Fruit fly (Drosophila melanogaster) whole organism, embryonic: Measurements from ENCODE around the gene CG11997.

Source experiments
- Abd-B ChIP-seq: fragments of 200-800 bp; sonication (Bioruptor generic); optimal IDR thresholded peaks from 2 replicates; lab custom pipeline; 2018; ENCODE audit warnings: missing biosample characterization, mild to moderate bottlenecking, missing genetic modification characterization, moderate library complexity
- CG10209 ChIP-seq: fragments of 200-800 bp; sonication (Bioruptor generic); optimal IDR thresholded peaks from 3 replicates; lab custom pipeline; 2017; ENCODE audit warnings: missing biosample characterization, mild to moderate bottlenecking, missing genetic modification characterization, missing genetic modification reagents
- CG10959 ChIP-seq: fragments of 200-800 bp; sonication (Bioruptor generic); IDR thresholded peaks from 2 replicates; pipeline ENCODE4 v1.3.6; 2022; ENCODE audit warnings: missing biosample characterization, missing genetic modification characterization
- CG11093 ChIP-seq: fragments of 200-800 bp; sonication (Bioruptor generic); IDR thresholded peaks from 3 replicates; pipeline ENCODE4 v1.3.6; 2022; ENCODE audit warnings: missing biosample characterization, missing genetic modification characterization
- CG11456 ChIP-seq: fragments of 200-800 bp; sonication (Bioruptor generic); IDR thresholded peaks from 3 replicates; pipeline ENCODE4 v1.3.6; 2022; ENCODE audit warnings: missing biosample characterization, missing genetic modification characterization
- CG13424 ChIP-seq: fragments of 200-800 bp; sonication (Bioruptor generic); optimal IDR thresholded peaks from 2 replicates; lab custom pipeline; 2019; ENCODE audit warnings: missing biosample characterization, mild to moderate bottlenecking, missing genetic modification characterization, moderate library complexity
- CG13775 ChIP-seq: fragments of 200-800 bp; sonication (Bioruptor generic); optimal IDR thresholded peaks from 3 replicates; lab custom pipeline; 2017; ENCODE audit warnings: missing biosample characterization, mild to moderate bottlenecking, missing genetic modification characterization
- CG15479 ChIP-seq: fragments of 200-800 bp; sonication (Bioruptor generic); optimal IDR thresholded peaks from 3 replicates; lab custom pipeline; 2019; ENCODE audit warnings: missing biosample characterization, mild to moderate bottlenecking, missing genetic modification characterization, moderate library complexity
- CG15514 ChIP-seq: fragments of 200-800 bp; sonication (Bioruptor generic); optimal IDR thresholded peaks from 3 replicates; lab custom pipeline; 2017; ENCODE audit warnings: missing biosample characterization, missing genetic modification characterization, mild to moderate bottlenecking, moderate library complexity, missing genetic modification reagents
- CG17186 ChIP-seq: fragments of 200-800 bp; sonication (Bioruptor generic); optimal IDR thresholded peaks from 3 replicates; lab custom pipeline; 2017; ENCODE audit warnings: missing biosample characterization, missing genetic modification reagents, missing genetic modification characterization
- CG17361 ChIP-seq: fragments of 200-800 bp; sonication (Bioruptor generic); IDR thresholded peaks from 3 replicates; pipeline ENCODE4 v1.3.6; 2022; ENCODE audit warnings: missing biosample characterization, missing genetic modification characterization
- CG32767 ChIP-seq: fragments of 200-800 bp; sonication (Bioruptor generic); IDR thresholded peaks from 2 replicates; pipeline ENCODE4 v1.3.6; 2022; ENCODE audit warnings: missing biosample characterization, missing genetic modification characterization
- CG4820 ChIP-seq: fragments of 200-800 bp; sonication (Bioruptor generic); optimal IDR thresholded peaks from 3 replicates; lab custom pipeline; 2016; ENCODE audit warnings: missing biosample characterization, missing genetic modification characterization
- CG5245 ChIP-seq: fragments of 200-800 bp; sonication (Bioruptor generic); optimal IDR thresholded peaks from 3 replicates; lab custom pipeline; 2016; ENCODE audit warnings: missing biosample characterization, missing genetic modification characterization
- CG8281 ChIP-seq: fragments of 200-800 bp; sonication (Bioruptor generic); optimal IDR thresholded peaks from 2 replicates; lab custom pipeline; 2018; ENCODE audit warnings: missing biosample characterization, mild to moderate bottlenecking, missing genetic modification characterization, moderate library complexity
- CG8765 ChIP-seq: fragments of 200-800 bp; sonication (Bioruptor generic); IDR thresholded peaks from 2 replicates; pipeline ENCODE4 v1.3.6; 2022; ENCODE audit warnings: missing biosample characterization, missing genetic modification characterization
- CG9817 ChIP-seq: fragments of 200-800 bp; sonication (Bioruptor generic); optimal IDR thresholded peaks from 2 replicates; lab custom pipeline; 2018; ENCODE audit warnings: missing biosample characterization, mild to moderate bottlenecking, missing genetic modification characterization, moderate library complexity
- Doc2 ChIP-seq: fragments of 200-800 bp; sonication (Bioruptor generic); IDR thresholded peaks from 2 replicates; pipeline ENCODE4 v1.3.6; 2022; ENCODE audit warnings: missing biosample characterization, missing genetic modification characterization
- Dref ChIP-seq: fragments of 200-800 bp; sonication (Bioruptor generic); IDR thresholded peaks from 2 replicates; pipeline ENCODE4 v1.3.6; 2022; ENCODE audit warnings: missing biosample characterization, missing genetic modification characterization
- Fer3 ChIP-seq: fragments of 200-800 bp; sonication (Bioruptor generic); optimal IDR thresholded peaks from 2 replicates; lab custom pipeline; 2018; ENCODE audit warnings: missing biosample characterization, mild to moderate bottlenecking, missing genetic modification characterization, moderate library complexity
- H15 ChIP-seq: fragments of 200-800 bp; sonication (Bioruptor generic); IDR thresholded peaks from 3 replicates; pipeline ENCODE4 v1.3.6; 2022; ENCODE audit warnings: missing biosample characterization, missing genetic modification characterization
- Hmx ChIP-seq: fragments of 200-800 bp; sonication (Bioruptor generic); optimal IDR thresholded peaks from 2 replicates; lab custom pipeline; 2016; ENCODE audit warnings: missing biosample characterization, missing genetic modification characterization
- Meics ChIP-seq: fragments of 200-800 bp; sonication (Bioruptor generic); optimal IDR thresholded peaks from 2 replicates; lab custom pipeline; 2017; ENCODE audit warnings: missing biosample characterization, mild to moderate bottlenecking, missing genetic modification characterization
- Pdp1 ChIP-seq, 2 experiments: fragments of 200-800 bp; sonication (Bioruptor generic); optimal IDR thresholded peaks; 3 replicates each; lab custom pipeline; 2016; ENCODE audit warnings: missing biosample characterization in 2 of 2, missing genetic modification characterization in 2 of 2, mild to moderate bottlenecking in 1 of 2, moderate library complexity in 1 of 2
- Ravus ChIP-seq: fragments of 200-800 bp; sonication (Bioruptor generic); IDR thresholded peaks from 2 replicates; pipeline ENCODE4 v1.3.6; 2022; ENCODE audit warnings: missing biosample characterization, missing genetic modification characterization
- Rx ChIP-seq: fragments of 200-800 bp; sonication (Bioruptor generic); IDR thresholded peaks from 2 replicates; pipeline ENCODE4 v1.3.6; 2022; ENCODE audit warnings: missing biosample characterization, missing genetic modification characterization
- Vsx1 ChIP-seq: fragments of 200-800 bp; sonication (Bioruptor generic); optimal IDR thresholded peaks from 2 replicates; lab custom pipeline; 2017; ENCODE audit warnings: missing biosample characterization, mild to moderate bottlenecking, missing genetic modification characterization, missing genetic modification reagents
- Xbp1 ChIP-seq: fragments of 200-800 bp; sonication (Bioruptor generic); optimal IDR thresholded peaks from 3 replicates; lab custom pipeline; 2016; ENCODE audit warnings: missing biosample characterization, mild to moderate bottlenecking, missing genetic modification characterization
- bab2 ChIP-seq: fragments of 200-800 bp; sonication (Bioruptor generic); optimal IDR thresholded peaks from 2 replicates; lab custom pipeline; 2016; ENCODE audit warnings: missing biosample characterization, missing genetic modification characterization
- br ChIP-seq: fragments of >200 bp; optimal IDR thresholded peaks from 2 replicates; lab custom pipeline; 2017
- chm ChIP-seq: fragments of 200-800 bp; sonication (Bioruptor generic); IDR thresholded peaks from 2 replicates; pipeline ENCODE4 v1.3.6; 2022; ENCODE audit warnings: missing biosample characterization, missing genetic modification characterization
- crp ChIP-seq, 2 experiments: fragments of 200-800 bp; sonication (Bioruptor generic); optimal IDR thresholded peaks; 2 replicates in 1 of 2; 3 replicates in 1 of 2; lab custom pipeline; 2017; ENCODE audit warnings: missing biosample characterization in 2 of 2, missing genetic modification characterization in 2 of 2, mild to moderate bottlenecking in 1 of 2, moderate library complexity in 1 of 2
- dimm ChIP-seq: fragments of 200-800 bp; sonication (Bioruptor generic); IDR thresholded peaks from 2 replicates; pipeline ENCODE4 v1.3.6; 2022; ENCODE audit warnings: missing biosample characterization, missing genetic modification characterization
- en ChIP-seq: fragments of 200-800 bp; sonication (Bioruptor generic); optimal IDR thresholded peaks from 2 replicates; lab custom pipeline; 2016; ENCODE audit warnings: missing biosample characterization, missing genetic modification characterization
- gro ChIP-seq: fragments of 200-800 bp; sonication (Bioruptor generic); optimal IDR thresholded peaks from 2 replicates; lab custom pipeline; 2016; ENCODE audit warnings: missing biosample characterization, missing genetic modification characterization
- ind ChIP-seq: fragments of 200-800 bp; sonication (Bioruptor generic); optimal IDR thresholded peaks from 3 replicates; lab custom pipeline; 2016; ENCODE audit warnings: missing biosample characterization, missing genetic modification characterization
- kah ChIP-seq: fragments of 200-800 bp; sonication (Bioruptor generic); optimal IDR thresholded peaks from 2 replicates; lab custom pipeline; 2018; ENCODE audit warnings: missing biosample characterization, mild to moderate bottlenecking, missing genetic modification characterization
- lmd ChIP-seq: fragments of 200-800 bp; sonication (Bioruptor generic); IDR thresholded peaks from 2 replicates; pipeline ENCODE4 v1.3.6; 2022; ENCODE audit warnings: missing biosample characterization, missing genetic modification characterization
- maf-S ChIP-seq: fragments of 200-800 bp; sonication (Bioruptor generic); optimal IDR thresholded peaks from 2 replicates; lab custom pipeline; 2016; ENCODE audit warnings: missing biosample characterization, missing genetic modification characterization
- nau ChIP-seq: fragments of 200-800 bp; sonication (Bioruptor generic); optimal IDR thresholded peaks from 3 replicates; lab custom pipeline; 2017; ENCODE audit warnings: missing biosample characterization, mild to moderate bottlenecking, missing genetic modification characterization, missing genetic modification reagents
- oc ChIP-seq: fragments of 200-800 bp; sonication (Bioruptor generic); optimal IDR thresholded peaks from 2 replicates; lab custom pipeline; 2018; ENCODE audit warnings: missing biosample characterization, mild to moderate bottlenecking, missing genetic modification characterization, moderate library complexity
- psq ChIP-seq: fragments of 200-800 bp; sonication (Bioruptor generic); optimal IDR thresholded peaks from 2 replicates; lab custom pipeline; 2017; ENCODE audit warnings: missing biosample characterization, missing genetic modification characterization
- ranshi ChIP-seq: fragments of 200-800 bp; sonication (Bioruptor generic); IDR thresholded peaks from 2 replicates; pipeline ENCODE4 v1.3.6; 2022; ENCODE audit warnings: missing biosample characterization, missing genetic modification characterization
- run ChIP-seq: fragments of 200-800 bp; sonication (Bioruptor generic); optimal IDR thresholded peaks from 3 replicates; lab custom pipeline; 2018; ENCODE audit warnings: missing biosample characterization, mild to moderate bottlenecking, missing genetic modification characterization
- schlank ChIP-seq: fragments of 200-800 bp; sonication (Bioruptor generic); optimal IDR thresholded peaks from 2 replicates; lab custom pipeline; 2018; ENCODE audit warnings: missing biosample characterization, mild to moderate bottlenecking, missing genetic modification characterization
- sug ChIP-seq: fragments of 200-800 bp; optimal IDR thresholded peaks from 2 replicates; lab custom pipeline; 2019; ENCODE audit warnings: missing biosample characterization, mild to moderate bottlenecking, missing genetic modification characterization, moderate library complexity
- ttk ChIP-seq: fragments of 200-800 bp; sonication (Bioruptor generic); IDR thresholded peaks from 2 replicates; pipeline ENCODE4 v2.1.2; 2022; ENCODE audit warnings: missing biosample characterization, missing genetic modification characterization
- twi ChIP-seq: fragments of 200-800 bp; optimal IDR thresholded peaks from 2 replicates; lab custom pipeline; 2019; ENCODE audit warnings: missing biosample characterization, mild to moderate bottlenecking, missing genetic modification characterization, moderate library complexity
- unc-4 ChIP-seq: fragments of 200-800 bp; sonication (Bioruptor generic); IDR thresholded peaks from 2 replicates; pipeline ENCODE4 v1.3.6; 2022; ENCODE audit warnings: missing biosample characterization, missing genetic modification characterization; ENCODE audit not compliant: partially characterized antibody
- zf30C ChIP-seq: fragments of 200-800 bp; sonication (Bioruptor generic); optimal IDR thresholded peaks from 3 replicates; lab custom pipeline; 2018; ENCODE audit warnings: missing biosample characterization, mild to moderate bottlenecking, missing genetic modification characterization
- zfh1 ChIP-seq: fragments of 200-800 bp; sonication (Bioruptor generic); IDR thresholded peaks from 3 replicates; pipeline ENCODE4 v1.3.6; 2022; ENCODE audit warnings: missing biosample characterization, missing genetic modification characterization

CG11997 gene

DNA sequence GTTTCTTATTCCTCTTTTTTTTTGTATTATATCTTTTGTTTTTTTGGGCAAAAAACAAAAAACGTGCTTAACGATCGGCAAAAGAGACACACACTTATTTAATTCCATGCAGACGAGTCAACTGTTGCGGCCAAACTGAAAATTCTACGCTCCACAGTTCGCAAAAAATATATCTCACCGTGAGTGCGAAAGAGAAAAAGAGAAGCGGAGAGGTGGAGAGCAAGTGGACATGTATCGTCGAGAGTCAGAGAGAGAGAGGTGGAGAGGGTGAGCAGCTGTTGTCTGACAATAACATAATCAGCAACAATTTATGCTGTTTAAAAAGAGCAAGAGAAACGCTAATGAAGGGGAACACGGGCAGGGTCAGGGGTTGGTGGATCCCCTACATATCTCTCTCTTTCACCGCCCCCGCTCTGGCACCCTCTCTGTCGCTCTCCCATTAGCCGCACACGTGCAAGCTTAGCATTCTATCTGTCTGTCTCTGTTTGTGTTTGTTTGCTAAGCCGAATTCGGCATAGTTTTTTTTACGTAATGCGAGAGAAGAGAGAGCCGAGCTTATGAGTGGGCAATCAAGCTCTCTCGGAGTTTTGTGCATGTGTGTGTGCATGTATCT, 49.5 kb downstream of the CG11997 start (continued):
- peak; percentile 76 for TF ChIP-seq nau
- TF ChIP-seq CG13775 (GFP tag; lab: Kevin White, UChicago): no peak
- TF ChIP-seq CG10209 (GFP tag; lab: Kevin White, UChicago): no peak
- no peak for TF ChIP-seq CG17186
- TF ChIP-seq psq (GFP tag; lab: Kevin White, UChicago): peak; percentile 38
- TF ChIP-seq maf-S: no peak
- TF ChIP-seq ranshi (GFP tag; lab: Robert Waterston, UW): no peak
- no peak for TF ChIP-seq zfh1 (GFP tag; lab: Robert Waterston, UW)
- no peak for TF ChIP-seq CG32767 (GFP tag; lab: Robert Waterston, UW)
- TF ChIP-seq CG13424 (tag; lab: Kevin White, UChicago): no peak
- no peak for TF ChIP-seq ind (GFP tag; lab: Kevin White, UChicago)
- no peak for TF ChIP-seq CG8281
- TF ChIP-seq Hmx (GFP tag; lab: Kevin White, UChicago): no peak
- no peak for TF ChIP-seq CG11456 (GFP tag; lab: Robert Waterston, UW)
- no peak for TF ChIP-seq Xbp1
- TF ChIP-seq Fer3: no peak
- TF ChIP-seq CG8765 (GFP tag; lab: Robert Waterston, UW): no peak
- no peak for TF ChIP-seq br (lab: Kevin White, UChicago)
- no peak for TF ChIP-seq CG15479 (GFP tag; lab: Kevin White, UChicago)
- no peak for TF ChIP-seq dimm (GFP tag; lab: Robert Waterston, UW)
- no peak for TF ChIP-seq en
- no peak for TF ChIP-seq Vsx1
- no peak for TF ChIP-seq schlank (tag; lab: Kevin White, UChicago)
- peak; percentile 58 for TF ChIP-seq sug (tag; lab: Kevin White, UChicago)
- TF ChIP-seq run: no peak
- TF ChIP-seq oc (tag; lab: Kevin White, UChicago): peak; percentile 92
- no peak for TF ChIP-seq lmd (GFP tag; lab: Robert Waterston, UW)
- no peak for TF ChIP-seq CG15514 (GFP tag; lab: Kevin White, UChicago)
- no peak for TF ChIP-seq Abd-B (GFP tag; lab: Kevin White, UChicago)
- TF ChIP-seq Ravus (GFP tag; lab: Robert Waterston, UW): no peak
- TF ChIP-seq H15 (GFP tag; lab: Robert Waterston, UW): no peak
- TF ChIP-seq zf30C (GFP tag; lab: Kevin White, UChicago): no peak
- peak in 1 of 2 experiments; percentile 96 for TF ChIP-seq Pdp1 (GFP tag; optimal IDR thresholded peaks at IDR 0.05; lab: Kevin White, UChicago)
- TF ChIP-seq chm: no peak
- TF ChIP-seq CG4820: no peak
- no peak for TF ChIP-seq twi (tag; lab: Kevin White, UChicago)
- TF ChIP-seq CG11093 (GFP tag; lab: Robert Waterston, UW): no peak
- TF ChIP-seq ttk (GFP tag; lab: Robert Waterston, UW): 0 out of 2 replicates have a peak, but pooled peaks have one; percentile 4
- TF ChIP-seq CG10959: no peak
- no peak for TF ChIP-seq CG9817 (tag; lab: Kevin White, UChicago)
- TF ChIP-seq bab2 (GFP tag; lab: Kevin White, UChicago): no peak
- no peak for TF ChIP-seq Meics (GFP tag; lab: Kevin White, UChicago)
- no peak for TF ChIP-seq Rx
- peak in 1 of 2 experiments; percentile 49 for TF ChIP-seq crp (GFP tag; optimal IDR thresholded peaks at IDR 0.05; lab: Kevin White, UChicago)
- no peak for TF ChIP-seq Doc2
- no peak for TF ChIP-seq CG17361 (GFP tag; lab: Robert Waterston, UW)
- no peak for TF ChIP-seq CG5245
- 0 out of 2 replicates have a peak, but pooled peaks have one; percentile 14 for TF ChIP-seq unc-4 (GFP tag; lab: Robert Waterston, UW)
- TF ChIP-seq Dref (GFP tag; lab: Robert Waterston, UW): no peak
- peak; percentile 48 for TF ChIP-seq gro (GFP tag; lab: Kevin White, UChicago)
- no peak for TF ChIP-seq kah
